Fruit fly (Drosophila melanogaster): ENCODE data around the gene CG2519.

DNA sequence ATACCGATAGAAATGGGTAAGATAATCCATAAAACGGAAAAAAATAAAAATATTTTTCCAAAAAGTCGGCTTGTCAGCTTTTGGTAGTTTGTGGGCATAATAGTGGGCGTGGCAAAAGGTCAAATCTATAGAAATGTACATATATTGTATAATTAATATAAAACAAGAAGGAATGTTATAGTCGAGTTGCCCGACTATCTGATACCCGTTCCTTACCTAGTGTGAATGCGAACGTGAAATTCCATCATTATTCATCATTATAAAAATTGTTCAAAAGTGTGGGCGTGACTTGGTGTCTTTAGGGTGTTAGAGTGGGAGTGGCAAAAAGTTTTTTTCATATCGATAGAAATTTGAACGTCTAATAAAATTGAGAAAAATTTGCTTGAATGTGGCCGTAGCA, 4.0 kb upstream of the CG2519 start:
- no peak for TF ChIP-seq Abd-B (GFP tag; optimal IDR thresholded peaks at IDR 0.05)
- no peak for TF ChIP-seq psq (GFP tag; optimal IDR thresholded peaks at IDR 0.05)
- no peak for TF ChIP-seq tap (tag; optimal IDR thresholded peaks at IDR 0.05)

All from whole organism, embryonic.